Worm (Caenorhabditis elegans): ENCODE measurements around the gene ugt-63.
A peak's percentile ranks its signal among the peaks of the same experiment; 100 is the strongest.

ugt-63 gene

DNA sequence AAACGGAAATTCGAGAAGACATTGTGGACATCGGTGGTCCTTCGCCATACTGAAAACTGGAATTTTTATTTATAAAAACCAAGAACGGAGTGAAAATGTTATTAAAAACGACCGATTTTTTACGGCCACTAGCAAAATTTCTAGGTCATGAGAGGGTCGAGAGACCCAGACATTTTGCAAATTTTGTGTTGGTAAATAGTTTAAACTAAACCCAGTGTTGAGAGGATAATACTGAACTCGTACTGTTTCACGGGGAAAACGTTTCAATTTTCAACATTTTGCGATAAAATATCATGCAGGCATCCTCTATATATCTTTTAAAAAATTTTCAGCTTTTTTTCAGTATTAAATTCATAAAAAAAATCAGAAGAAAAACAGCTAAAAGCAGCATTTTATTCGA, 8.5 kb upstream of the ugt-63 start, which contains the start of gene C04F5.9:
C04F5.9 (minus strand) TSS at position 101 of the 400 bp plus-strand sequence.
- peak; percentile 21 for TF ChIP-seq mes-2 (tag; optimal IDR thresholded peaks at IDR 0.05; ENCODE audit: poor library complexity, severe bottlenecking)
- no peak for TF ChIP-seq mxl-3 (GFP tag; optimal IDR thresholded peaks at IDR 0.05)

DNA sequence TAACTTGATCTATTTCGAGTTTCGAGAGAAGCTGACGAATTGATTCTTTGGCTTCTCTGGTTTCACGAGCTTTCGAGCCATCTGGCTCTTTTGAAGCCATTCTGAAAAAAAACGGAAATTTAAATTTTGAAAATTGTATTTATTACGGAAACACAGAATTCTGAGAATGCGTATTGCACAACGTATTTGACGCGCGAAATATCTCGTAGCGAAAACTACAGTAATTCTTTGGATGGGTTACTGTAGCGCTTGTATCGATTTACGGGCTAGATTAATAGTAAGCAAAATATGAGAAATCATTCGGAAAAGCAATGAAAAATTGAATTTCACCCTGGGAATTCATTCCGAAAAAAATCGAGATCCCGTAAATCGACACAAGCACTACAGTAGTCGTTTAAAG, 3.1 kb upstream of the ugt-63 start, which contains the start of gene C04F5.8:
C04F5.8 (minus strand) TSS at position 101 of the 400 bp plus-strand sequence.
- TF ChIP-seq nhr-28 (tag; optimal IDR thresholded peaks at IDR 0.05) = no peak
- no peak for TF ChIP-seq lim-7 (GFP tag; IDR thresholded peaks at IDR 0.05)
- no peak for TF ChIP-seq ztf-11 (tag; optimal IDR thresholded peaks at IDR 0.05)
- TF ChIP-seq hif-1 (tag; optimal IDR thresholded peaks at IDR 0.05) = no peak
- TF ChIP-seq zag-1 (tag; optimal IDR thresholded peaks at IDR 0.05) = no peak
- TF ChIP-seq php-3 (GFP tag; IDR thresholded peaks at IDR 0.05) = no peak
- no peak for TF ChIP-seq unc-62 (GFP tag; optimal IDR thresholded peaks at IDR 0.05 in 1 of 2)
- no peak for TF ChIP-seq unc-62 (tag; optimal IDR thresholded peaks at IDR 0.05)
- TF ChIP-seq Y105C5A.15 (GFP tag; IDR thresholded peaks at IDR 0.05) = no peak
- no peak for TF ChIP-seq gei-8 (GFP tag; optimal IDR thresholded peaks at IDR 0.05)
- no peak for TF ChIP-seq attf-4 (tag; optimal IDR thresholded peaks at IDR 0.05)

DNA sequence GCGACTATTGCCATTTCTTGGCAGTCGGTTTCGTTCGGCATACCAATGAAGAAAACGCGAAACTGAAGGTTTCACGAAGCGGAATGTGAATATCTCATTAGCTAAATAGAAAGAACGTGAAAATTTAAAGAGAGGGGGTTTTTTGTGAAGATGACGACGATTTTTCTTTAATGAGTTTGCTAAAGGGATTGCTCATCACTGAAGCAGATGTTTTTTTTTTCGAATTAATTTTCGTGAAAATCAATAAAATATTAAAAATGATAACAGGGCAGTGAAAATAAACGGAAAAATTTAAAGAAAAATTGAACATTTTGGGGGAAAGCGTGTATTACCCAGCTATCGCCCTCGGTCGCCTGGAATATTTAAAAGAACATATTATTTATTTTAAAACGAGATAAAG, 2.8 kb downstream of the ugt-63 start, which contains the start of gene srab-3:
srab-3 (minus strand) TSS at position 101 of the 400 bp plus-strand sequence.
- TF ChIP-seq nhr-10 (tag; optimal IDR thresholded peaks at IDR 0.05) (no peak), set-16 (GFP tag; IDR thresholded peaks at IDR 0.05) (no peak), gei-8 (GFP tag; optimal IDR thresholded peaks at IDR 0.05) (no peak), ceh-62 (tag; optimal IDR thresholded peaks at IDR 0.05) (no peak), lsy-2 (tag; optimal IDR thresholded peaks at IDR 0.05) (no peak), arid-1 (GFP tag; conservative IDR thresholded peaks at IDR 0.05) (no peak), mdt-29 (GFP tag; IDR thresholded peaks at IDR 0.05) (no peak), unc-39 (tag; optimal IDR thresholded peaks at IDR 0.05) (no peak), ZK546.5 (tag; optimal IDR thresholded peaks at IDR 0.05) (no peak), fos-1 (tag; optimal IDR thresholded peaks at IDR 0.05) (no peak), daf-19 (GFP tag; conservative IDR thresholded peaks at IDR 0.05) (no peak), ceh-20 (GFP tag; IDR thresholded peaks at IDR 0.05) (no peak), lin-15B (tag; optimal IDR thresholded peaks at IDR 0.05) (no peak), dmd-6 (GFP tag; IDR thresholded peaks at IDR 0.05) (no peak), nhr-77 (tag; optimal IDR thresholded peaks at IDR 0.05) (no peak), zag-1 (tag; optimal IDR thresholded peaks at IDR 0.05) (no peak), daf-8 (GFP tag; IDR thresholded peaks at IDR 0.05) (no peak), mxl-3 (GFP tag; optimal IDR thresholded peaks at IDR 0.05) (no peak), dpl-1 (GFP tag; optimal IDR thresholded peaks at IDR 0.05) (no peak)

DNA sequence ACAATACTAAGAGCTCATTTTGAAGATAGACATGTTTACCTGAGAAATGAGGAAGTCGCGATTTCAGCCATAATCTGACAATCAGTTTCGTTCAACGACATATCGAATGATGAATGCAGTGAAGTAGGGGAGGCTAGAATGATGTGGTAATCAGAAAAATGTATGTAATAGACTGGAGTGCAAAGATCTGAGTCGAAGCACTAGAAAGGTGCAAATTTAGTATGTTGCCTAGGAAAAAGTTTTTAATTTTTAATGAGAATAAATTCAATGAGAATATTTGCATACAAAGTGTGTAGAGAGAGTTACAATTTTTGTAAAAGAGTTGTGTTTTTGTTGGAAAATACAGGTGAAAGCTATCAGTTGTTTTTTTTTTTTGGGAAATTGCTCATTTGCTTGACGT, 5.6 kb downstream of the ugt-63 start, which contains the start of gene srab-2:
srab-2 (minus strand) TSS at position 101 of the 400 bp plus-strand sequence.
- no peak for TF ChIP-seq F37D6.2 (tag; optimal IDR thresholded peaks at IDR 0.05)
- no peak for TF ChIP-seq zip-11 (GFP tag; IDR thresholded peaks at IDR 0.05)
- no peak for TF ChIP-seq F44E2.7 (GFP tag; IDR thresholded peaks at IDR 0.05)
- TF ChIP-seq aly-2 (tag; optimal IDR thresholded peaks at IDR 0.05) = no peak
- no peak for TF ChIP-seq duxl-1 (tag; optimal IDR thresholded peaks at IDR 0.05; ENCODE audit: poor library complexity)
- TF ChIP-seq T26A8.4 (GFP tag; IDR thresholded peaks at IDR 0.05) = no peak
- TF ChIP-seq lin-1 (GFP tag; IDR thresholded peaks at IDR 0.05) = no peak
- TF ChIP-seq nhr-102 (tag; optimal IDR thresholded peaks at IDR 0.05) = no peak

Measured in whole organism, L4 larva.